Worm (Caenorhabditis elegans): ENCODE measurements around the gene F02D10.6.
A peak's percentile ranks its signal among the peaks of the same experiment; 100 is the strongest.

F02D10.6 gene

ce11 chrX:13451578-13451977, at the start of gene F02D10.6:
Gene F02D10.6 (minus strand): TSS chrX:13451678.
- TF ChIP-seq nfya-1 (tag; optimal IDR thresholded peaks at IDR 0.05) (no peak), ceh-30 (tag; optimal IDR thresholded peaks at IDR 0.05) (no peak), tbx-2 (tag; optimal IDR thresholded peaks at IDR 0.05) (no peak), unc-3 (GFP tag; conservative IDR thresholded peaks at IDR 0.05) (no peak), unc-3 (tag; optimal IDR thresholded peaks at IDR 0.05) (no peak), hlh-30 (tag; optimal IDR thresholded peaks at IDR 0.05; ENCODE audit: insufficient read depth) (no peak), pha-4 (tag; optimal IDR thresholded peaks at IDR 0.05) (no peak), hlh-8 (tag; optimal IDR thresholded peaks at IDR 0.05) (no peak), elt-2 (tag; optimal IDR thresholded peaks at IDR 0.05) (no peak), ets-4 (tag; optimal IDR thresholded peaks at IDR 0.05) (no peak), ceh-24 (tag; optimal IDR thresholded peaks at IDR 0.05) (no peak), ceh-18 (tag; optimal IDR thresholded peaks at IDR 0.05) (no peak), eyg-1 (tag; optimal IDR thresholded peaks at IDR 0.05) (no peak), hlh-15 (tag; optimal IDR thresholded peaks at IDR 0.05) (no peak), fkh-6 (tag; optimal IDR thresholded peaks at IDR 0.05) (no peak)

- TF ChIP-seq ttx-3 (tag; optimal IDR thresholded peaks at IDR 0.05), result no peak
- no peak for TF ChIP-seq hlh-30 (tag; optimal IDR thresholded peaks at IDR 0.05; ENCODE audit: insufficient read depth)
- TF ChIP-seq pha-2 (tag; optimal IDR thresholded peaks at IDR 0.05), result no peak
- TF ChIP-seq madf-2 (tag; optimal IDR thresholded peaks at IDR 0.05), result no peak
- TF ChIP-seq pha-4 (tag; optimal IDR thresholded peaks at IDR 0.05), result no peak
- TF ChIP-seq odd-2 (tag; optimal IDR thresholded peaks at IDR 0.05), result no peak
- no peak for TF ChIP-seq gmeb-2 (tag; optimal IDR thresholded peaks at IDR 0.05)
- TF ChIP-seq zip-5 (tag; optimal IDR thresholded peaks at IDR 0.05), result no peak
- no peak for TF ChIP-seq elt-2 (tag; optimal IDR thresholded peaks at IDR 0.05)
- TF ChIP-seq unc-3 (GFP tag; conservative IDR thresholded peaks at IDR 0.05), result no peak
- no peak for TF ChIP-seq unc-3 (tag; optimal IDR thresholded peaks at IDR 0.05)
- TF ChIP-seq syd-9 (tag; optimal IDR thresholded peaks at IDR 0.05), result no peak
- no peak for TF ChIP-seq C08G9.2 (tag; optimal IDR thresholded peaks at IDR 0.05)
- no peak for TF ChIP-seq K09A11.1 (tag; optimal IDR thresholded peaks at IDR 0.05; ENCODE audit: insufficient read depth)
- no peak for TF ChIP-seq sox-4 (tag; optimal IDR thresholded peaks at IDR 0.05)
- no peak for TF ChIP-seq Y22D7AL.16 (tag; optimal IDR thresholded peaks at IDR 0.05)
- TF ChIP-seq K02D7.2 (tag; optimal IDR thresholded peaks at IDR 0.05), result no peak
- TF ChIP-seq lin-11 (tag; optimal IDR thresholded peaks at IDR 0.05), result no peak
These were observed 49.1 kb upstream of the F02D10.6 start, which contains the start of gene sad-1 for ce11 chrX:13500568-13500967. Gene sad-1 (minus strand): TSS chrX:13500668.

ce11 chrX:13499923-13500322, 48.4 kb upstream of the F02D10.6 start:
- TF ChIP-seq fax-1 (tag; optimal IDR thresholded peaks at IDR 0.05), result no peak

ce11 chrX:13499098-13499497, 47.6 kb upstream of the F02D10.6 start:
- no peak for TF ChIP-seq ceh-30 (tag; optimal IDR thresholded peaks at IDR 0.05)
- TF ChIP-seq unc-42 (tag; optimal IDR thresholded peaks at IDR 0.05), result peak; percentile 70

- TF ChIP-seq ceh-34 (tag; optimal IDR thresholded peaks at IDR 0.05), result no peak
- TF ChIP-seq ceh-19 (GFP tag; optimal IDR thresholded peaks at IDR 0.05), result no peak
These were observed 42.3 kb upstream of the F02D10.6 start for ce11 chrX:13493762-13494161.

ce11 chrX:13484813-13485212, 33.3 kb upstream of the F02D10.6 start, which contains the start of gene srd-51:
Gene srd-51 (minus strand): TSS chrX:13484913.
- no peak for TF ChIP-seq rnt-1 (tag; optimal IDR thresholded peaks at IDR 0.05)
- TF ChIP-seq lim-6 (tag; optimal IDR thresholded peaks at IDR 0.05), result no peak
- TF ChIP-seq ceh-24 (tag; optimal IDR thresholded peaks at IDR 0.05), result no peak
- TF ChIP-seq hlh-13 (GFP tag; optimal IDR thresholded peaks at IDR 0.05), result no peak
- no peak for TF ChIP-seq zip-5 (tag; optimal IDR thresholded peaks at IDR 0.05)
- no peak for TF ChIP-seq ceh-9 (tag; optimal IDR thresholded peaks at IDR 0.05)
- TF ChIP-seq Y22D7AL.16 (tag; optimal IDR thresholded peaks at IDR 0.05), result no peak
- TF ChIP-seq ama-1 (optimal IDR thresholded peaks at IDR 0.05), result no peak
- TF ChIP-seq pha-2 (tag; optimal IDR thresholded peaks at IDR 0.05), result no peak
- TF ChIP-seq pag-3 (tag; optimal IDR thresholded peaks at IDR 0.05; ENCODE audit: borderline replicate concordance), result no peak
